Worm (Caenorhabditis elegans): ENCODE data around the gene F55B12.2.

F55B12.2 gene

DNA sequence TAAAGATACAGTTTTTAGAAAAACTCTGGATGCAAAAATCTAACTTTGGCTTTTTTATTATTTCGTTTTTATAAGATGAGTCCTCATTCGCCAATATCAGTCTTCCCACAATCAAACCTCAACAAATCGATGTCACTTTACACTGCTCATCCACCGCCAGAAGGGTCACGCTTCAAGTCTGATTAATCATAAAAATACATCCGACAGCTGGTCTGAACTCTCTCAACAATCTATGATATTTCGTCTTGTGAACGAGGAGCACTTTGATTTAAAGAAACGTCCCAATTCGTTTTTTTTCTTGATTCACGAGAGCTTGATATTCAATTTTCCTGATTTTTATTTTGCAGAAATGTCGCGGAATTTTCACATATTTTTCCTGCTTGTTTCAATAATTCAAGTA is 11.1 kb upstream of the F55B12.2 start, which contains the start of gene nrf-5:
TSS of gene nrf-5 (plus strand) at position 348 of the 400 bp plus-strand sequence.
- TF ChIP-seq rnt-1 (tag; optimal IDR thresholded peaks at IDR 0.05), result peak; percentile 65
- TF ChIP-seq dsc-1 (tag; optimal IDR thresholded peaks at IDR 0.05), result peak; percentile 69
- TF ChIP-seq lsy-2 (tag; optimal IDR thresholded peaks at IDR 0.05), result no peak
- TF ChIP-seq efl-1 (optimal IDR thresholded peaks at IDR 0.05), result no peak
- TF ChIP-seq efl-1 (GFP tag; optimal IDR thresholded peaks at IDR 0.05 in 1 of 2), result peak in 1 of 2 experiments; percentile 5

DNA sequence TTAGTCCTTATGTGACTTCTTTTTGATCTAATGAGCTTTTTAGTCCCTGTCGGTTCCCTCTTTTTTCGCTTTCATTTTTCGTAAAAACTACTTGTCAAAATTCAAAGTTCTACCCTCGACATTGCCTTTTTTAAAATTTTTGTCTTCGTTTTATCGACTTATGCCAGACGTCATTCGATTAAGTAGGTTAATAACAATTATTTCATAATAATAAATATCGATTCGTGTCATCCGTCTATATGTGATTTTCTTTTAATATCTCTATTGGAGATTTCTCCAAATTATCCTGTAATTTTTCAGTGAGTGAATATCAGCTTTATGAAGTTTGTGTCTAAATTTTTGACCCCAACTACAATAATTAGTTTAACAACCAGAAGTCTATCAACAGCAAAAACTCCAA is 6.0 kb upstream of the F55B12.2 start, which contains the start of gene hpo-31:
TSS of gene hpo-31 (plus strand) at position 301 of the 400 bp plus-strand sequence.
- TF ChIP-seq xbp-1 (tag; optimal IDR thresholded peaks at IDR 0.05), result no peak

DNA sequence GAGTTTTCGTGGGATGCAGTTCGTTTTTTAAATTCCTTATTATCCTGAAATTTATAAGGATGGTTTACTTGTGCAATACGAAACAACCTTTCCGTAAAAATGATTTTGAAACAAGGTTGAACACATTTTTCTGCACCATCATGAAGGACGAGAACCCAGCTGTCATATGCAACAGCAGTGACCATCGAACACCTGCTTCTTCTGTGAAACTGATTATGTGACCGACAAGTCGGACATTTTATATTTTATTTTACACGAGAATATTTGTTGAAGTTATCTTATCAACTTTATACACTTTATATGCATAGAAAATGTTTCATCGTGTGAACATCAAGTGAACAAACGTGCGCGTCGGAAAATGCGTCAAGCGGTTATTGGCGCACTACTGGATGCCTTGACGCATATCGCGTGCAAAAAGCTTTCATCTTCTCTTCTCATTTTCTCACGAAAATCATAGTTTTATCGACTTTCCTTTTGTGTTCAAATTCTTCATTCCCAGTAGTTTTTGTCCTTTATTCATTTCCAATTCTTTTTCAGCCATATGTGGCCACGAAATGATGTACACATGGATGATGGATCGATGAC is 2.1 kb upstream of the F55B12.2 start, which contains the start of gene sel-10:
TSS of gene sel-10 (plus strand) at position 538 of the 585 bp plus-strand sequence.
- TF ChIP-seq hlh-4 (tag; optimal IDR thresholded peaks at IDR 0.05) (no peak), lin-35 (GFP tag; optimal IDR thresholded peaks at IDR 0.05) (peak; percentile 78 to 84), ceh-8 (GFP tag; optimal IDR thresholded peaks at IDR 0.05) (peak; percentile 61), hlh-17 (GFP tag; optimal IDR thresholded peaks at IDR 0.05; ENCODE audit: borderline replicate concordance) (no peak), unc-98 (GFP tag; IDR thresholded peaks at IDR 0.05) (no peak), aha-1 (tag; optimal IDR thresholded peaks at IDR 0.05) (peak; percentile 12), ztf-4 (tag; optimal IDR thresholded peaks at IDR 0.05) (no peak), lin-13 (GFP tag; optimal IDR thresholded peaks at IDR 0.05) (peak; percentile 65), nhr-11 (tag; optimal IDR thresholded peaks at IDR 0.05) (peak; percentile 9), ets-5 (GFP tag; IDR thresholded peaks at IDR 0.05) (no peak), C34B4.2 (tag; optimal IDR thresholded peaks at IDR 0.05) (no peak), elt-2 (tag; optimal IDR thresholded peaks at IDR 0.05) (peak; percentile 43), pax-3 (tag; optimal IDR thresholded peaks at IDR 0.05) (peak; percentile 79), ama-1 (optimal IDR thresholded peaks at IDR 0.05) (no peak), fkh-8 (tag; optimal IDR thresholded peaks at IDR 0.05) (peak; percentile 71), C04F5.9 (tag; optimal IDR thresholded peaks at IDR 0.05) (no peak), blmp-1 (tag; optimal IDR thresholded peaks at IDR 0.05) (peak; percentile 55), vab-15 (tag; optimal IDR thresholded peaks at IDR 0.05) (no peak), dpl-1 (GFP tag; optimal IDR thresholded peaks at IDR 0.05) (peak; percentile 47 to 88 (median 79)), alr-1 (tag; optimal IDR thresholded peaks at IDR 0.05; ENCODE audit: borderline replicate concordance) (no peak), mdl-1 (tag; optimal IDR thresholded peaks at IDR 0.05) (peak in 1 of 2 experiments; percentile 73), nhr-19 (GFP tag; conservative IDR thresholded peaks at IDR 0.05) (peak; percentile 82), nhr-76 (tag; optimal IDR thresholded peaks at IDR 0.05) (no peak), ceh-63 (GFP tag; optimal IDR thresholded peaks at IDR 0.05) (no peak), nhr-71 (tag; optimal IDR thresholded peaks at IDR 0.05) (peak; percentile 87), elt-3 (tag; optimal IDR thresholded peaks at IDR 0.05) (peak in 1 of 6 experiments; percentile 75), unc-86 (tag; optimal IDR thresholded peaks at IDR 0.05) (peak; percentile 74), efl-1 (optimal IDR thresholded peaks at IDR 0.05) (peak; percentile 75 to 81), efl-1 (GFP tag; optimal IDR thresholded peaks at IDR 0.05 in 1 of 2) (peak; percentile 71 to 98), pqm-1 (tag; optimal IDR thresholded peaks at IDR 0.05) (no peak), grh-1 (GFP tag; IDR thresholded peaks at IDR 0.05) (peak; percentile 15; the same call in 1 of the 2 replicates), zag-1 (tag; optimal IDR thresholded peaks at IDR 0.05) (no peak), tlp-1 (tag; optimal IDR thresholded peaks at IDR 0.05) (no peak), nhr-237 (tag; optimal IDR thresholded peaks at IDR 0.05) (no peak), nhr-77 (tag; optimal IDR thresholded peaks at IDR 0.05) (peak; percentile 55), rnt-1 (tag; optimal IDR thresholded peaks at IDR 0.05) (peak; percentile 90), fkh-10 (GFP tag; optimal IDR thresholded peaks at IDR 0.05) (no peak), nhr-90 (tag; optimal IDR thresholded peaks at IDR 0.05; ENCODE audit: poor library complexity) (peak; percentile 79), mep-1 (tag; optimal IDR thresholded peaks at IDR 0.05) (peak; percentile 95), lin-14 (GFP tag; optimal IDR thresholded peaks at IDR 0.05) (peak; percentile 88), dsc-1 (tag; optimal IDR thresholded peaks at IDR 0.05) (peak; percentile 80), swsn-7 (tag; optimal IDR thresholded peaks at IDR 0.05) (peak; percentile 85), zip-4 (GFP tag; optimal IDR thresholded peaks at IDR 0.05) (peak; percentile 41), sox-4 (tag; optimal IDR thresholded peaks at IDR 0.05) (peak; percentile 55), egl-13 (tag; optimal IDR thresholded peaks at IDR 0.05) (peak; percentile 9)
